Worm (Caenorhabditis elegans) whole organism, late embryonic: Measurements from ENCODE around the gene C30B5.6.

ENCODE experiments used
- T23F11.4 ChIP-seq: fragments of 200-800 bp; sonication (Bioruptor generic); optimal IDR thresholded peaks from 2 replicates; lab custom pipeline; 2018; ENCODE audit warnings: mild to moderate bottlenecking, missing genetic modification characterization, missing compliant biosample characterization
- ahr-1 ChIP-seq: sonication (generic microtip); optimal IDR thresholded peaks from 2 replicates; lab custom pipeline; 2016; ENCODE audit warnings: missing genetic modification characterization, missing compliant biosample characterization
- odd-2 ChIP-seq: sonication (generic microtip); optimal IDR thresholded peaks from 2 replicates; lab custom pipeline; 2017; ENCODE audit warnings: antibody characterized with exemption, mild to moderate bottlenecking, missing genetic modification characterization, missing compliant biosample characterization
- pqm-1 ChIP-seq: sonication (generic microtip); optimal IDR thresholded peaks from 2 replicates; lab custom pipeline; 2016; ENCODE audit warnings: missing genetic modification characterization, missing compliant biosample characterization
- rnt-1 ChIP-seq: sonication (generic microtip); optimal IDR thresholded peaks from 2 replicates; lab custom pipeline; 2016; ENCODE audit warnings: missing genetic modification characterization, missing compliant biosample characterization
- unc-42 ChIP-seq: sonication (generic microtip); optimal IDR thresholded peaks from 2 replicates; lab custom pipeline; 2016; ENCODE audit warnings: missing genotype, missing genetic modification characterization, missing compliant biosample characterization

DNA sequence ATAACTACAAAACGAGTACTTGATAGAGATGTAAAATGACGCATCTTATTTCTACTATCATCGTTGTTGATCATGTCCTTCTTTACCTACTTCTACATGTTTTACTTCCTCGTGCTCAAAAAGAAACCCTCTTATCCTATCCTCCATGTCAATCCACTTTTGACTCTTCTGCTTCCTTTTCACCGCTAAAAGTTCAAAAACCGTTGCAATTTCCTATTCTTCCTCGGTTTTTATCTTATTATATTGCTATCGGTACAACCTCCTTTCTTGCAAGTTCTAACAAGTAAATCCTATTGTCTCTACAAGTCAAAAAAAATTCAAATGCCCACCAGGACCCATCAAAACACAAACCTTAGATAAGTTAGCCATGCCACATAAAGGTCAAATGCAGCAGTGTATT, 15.2 kb downstream of the C30B5.6 start:
- TF ChIP-seq odd-2 (tag; lab: Kevin White, UChicago) (no peak), rnt-1 (tag; lab: Kevin White, UChicago) (no peak), ahr-1 (no peak), T23F11.4 (no peak), pqm-1 (tag; lab: Kevin White, UChicago) (no peak), unc-42 (peak; percentile 52)
